Worm (Caenorhabditis elegans) whole organism, mixed stage, embryonic: Measurements from ENCODE around the gene H35B03.1.

Source experiments
- bed-3 ChIP-seq: fragments of 200-800 bp; sonication (Bioruptor generic); optimal IDR thresholded peaks from 3 replicates; lab custom pipeline; 2018; ENCODE audit warnings: mild to moderate bottlenecking, missing genetic modification characterization, moderate library complexity, missing compliant biosample characterization
- blmp-1 ChIP-seq: fragments of 150-350 bp; optimal IDR thresholded peaks from 2 replicates; lab custom pipeline; 2014; ENCODE audit warnings: missing biosample characterization, missing genetic modification characterization
- lsy-2 ChIP-seq: fragments of 150-350 bp; optimal IDR thresholded peaks from 2 replicates; lab custom pipeline; 2014; ENCODE audit warnings: missing biosample characterization, missing genetic modification characterization
- nhr-237 ChIP-seq: fragments of 150-350 bp; optimal IDR thresholded peaks from 2 replicates; lab custom pipeline; 2014; ENCODE audit warnings: missing biosample characterization, missing genetic modification characterization
- unc-120 ChIP-seq: sonication (generic microtip); optimal IDR thresholded peaks from 2 replicates; lab custom pipeline; 2017; ENCODE audit warnings: missing genetic modification characterization, missing compliant biosample characterization; ENCODE audit not compliant: poor library complexity, severe bottlenecking
- unc-62 ChIP-seq: fragments of 150-350 bp; optimal IDR thresholded peaks from 2 replicates; lab custom pipeline; 2014; ENCODE audit warnings: missing biosample characterization, missing genetic modification reagents, missing genetic modification characterization
- ztf-11 ChIP-seq: fragments of 150-350 bp; optimal IDR thresholded peaks from 2 replicates; lab custom pipeline; 2014; ENCODE audit warnings: missing biosample characterization, missing genetic modification characterization

DNA sequence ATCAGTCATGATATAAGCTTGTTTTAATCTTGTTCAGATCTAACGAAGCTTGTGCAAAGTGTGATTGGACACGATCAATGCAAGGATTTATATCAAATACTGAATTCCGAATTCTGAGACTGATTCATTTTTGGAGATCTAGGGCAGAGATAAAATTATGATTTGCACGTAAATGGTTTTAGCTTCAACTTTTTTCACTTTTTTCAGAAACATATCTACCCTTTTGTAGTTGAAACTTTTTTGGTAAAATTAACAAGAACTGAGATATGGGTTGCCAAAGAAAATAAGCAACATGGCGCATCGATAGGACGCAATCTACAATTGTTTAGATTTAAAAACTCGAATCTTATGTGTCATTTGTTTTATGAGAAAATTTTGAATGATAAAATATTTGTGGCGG lies 47.4 kb upstream of the H35B03.1 start, which contains the start of gene C55C3.4:
- TF ChIP-seq unc-62 (GFP tag; lab: Kevin White, UChicago) (no peak), bed-3 (GFP tag; lab: Kevin White, UChicago) (no peak), lsy-2 (tag; lab: Kevin White, UChicago) (no peak), nhr-237 (tag; lab: Kevin White, UChicago) (no peak), blmp-1 (tag; lab: Kevin White, UChicago) (no peak), ztf-11 (tag; lab: Kevin White, UChicago) (no peak), unc-120 (tag; lab: Kevin White, UChicago) (no peak)
